Worm (Caenorhabditis elegans): ENCODE data around the gene phat-3.

phat-3 gene

DNA sequence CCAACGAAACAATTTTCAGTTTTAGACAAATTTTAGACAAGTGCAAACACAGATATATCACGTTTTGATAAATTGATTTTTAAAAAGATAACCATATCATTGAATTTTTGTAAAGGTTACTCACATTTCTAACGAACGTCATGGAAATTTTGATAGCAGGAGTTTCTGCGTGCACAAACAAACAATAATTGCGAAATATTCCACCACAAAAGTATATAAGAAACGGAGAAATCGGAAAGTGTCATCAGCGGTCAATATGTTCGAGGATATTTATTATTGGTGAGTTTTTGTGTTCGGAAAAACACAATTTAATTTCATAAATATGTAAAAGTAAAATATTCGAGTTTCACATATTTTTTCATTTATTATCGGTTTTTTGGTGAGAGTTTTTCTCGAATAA lies 9.4 kb upstream of the phat-3 start, which contains the start of gene C49G7.7:
C49G7.7 (plus strand) TSS at position 174 of the 400 bp plus-strand sequence.
- TF ChIP-seq hnd-1 (tag; optimal IDR thresholded peaks at IDR 0.05): no peak

DNA sequence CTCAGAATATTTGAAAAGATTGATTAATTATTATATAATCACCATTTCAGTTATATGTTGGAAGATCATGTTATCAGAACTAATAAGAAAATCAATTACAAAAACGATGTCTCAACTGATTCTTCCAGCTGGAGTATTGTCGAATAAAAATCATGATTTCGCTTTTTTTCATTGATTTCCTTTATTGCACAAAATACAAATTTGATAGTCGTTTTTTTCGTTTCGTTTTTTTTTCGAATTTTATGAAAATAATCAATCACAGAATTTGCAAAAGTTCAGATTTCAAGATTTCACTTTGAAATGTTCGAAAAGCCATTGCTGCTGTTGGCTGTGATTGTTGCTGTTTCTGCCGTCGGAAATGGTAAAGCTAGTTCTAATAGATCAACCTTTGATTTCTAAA lies 7.9 kb upstream of the phat-3 start, which contains the start of gene C49G7.13:
C49G7.13 (plus strand) TSS at position 301 of the 400 bp plus-strand sequence.
- TF ChIP-seq ama-1 (optimal IDR thresholded peaks at IDR 0.05): no peak
- TF ChIP-seq hnd-1 (tag; optimal IDR thresholded peaks at IDR 0.05): no peak
- no peak for TF ChIP-seq scrt-1 (GFP tag; IDR thresholded peaks at IDR 0.05)
- no peak for TF ChIP-seq pes-1 (GFP tag; IDR thresholded peaks at IDR 0.05)
- TF ChIP-seq B0310.2 (tag; optimal IDR thresholded peaks at IDR 0.05): no peak
- TF ChIP-seq tbx-37 (GFP tag; conservative IDR thresholded peaks at IDR 0.05): no peak
- TF ChIP-seq tra-4 (tag; optimal IDR thresholded peaks at IDR 0.05): no peak

DNA sequence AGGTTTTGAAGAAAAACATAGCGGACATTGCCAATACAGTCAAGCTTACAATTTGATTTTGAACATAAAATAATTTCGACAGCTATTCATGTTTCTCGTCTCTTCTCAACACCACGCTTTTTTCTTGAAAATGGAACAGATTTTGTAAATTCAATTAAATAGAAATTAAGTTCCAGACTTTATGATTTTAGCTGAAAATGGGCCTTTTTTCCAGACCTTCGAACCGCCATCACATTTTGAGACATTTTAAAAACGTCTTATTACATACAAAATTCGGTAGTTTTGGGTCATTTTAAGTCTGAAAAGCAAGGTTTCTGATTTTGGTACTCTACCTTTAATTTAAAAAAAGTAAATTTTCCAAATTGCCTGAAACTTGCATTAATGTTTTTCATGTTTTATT lies 5.6 kb upstream of the phat-3 start, which contains the start of gene C49G7.12:
C49G7.12 (plus strand) TSS at position 301 of the 400 bp plus-strand sequence.
- TF ChIP-seq hmbx-1 (tag; optimal IDR thresholded peaks at IDR 0.05) (no peak), ceh-36 (tag; optimal IDR thresholded peaks at IDR 0.05) (no peak), tra-4 (tag; optimal IDR thresholded peaks at IDR 0.05) (no peak), B0310.2 (tag; optimal IDR thresholded peaks at IDR 0.05) (no peak), hnd-1 (tag; optimal IDR thresholded peaks at IDR 0.05) (no peak), F13C5.2 (tag; optimal IDR thresholded peaks at IDR 0.05) (no peak), ceh-13 (GFP tag; optimal IDR thresholded peaks at IDR 0.05) (no peak), tbx-37 (GFP tag; conservative IDR thresholded peaks at IDR 0.05) (no peak), flt-1 (GFP tag; IDR thresholded peaks at IDR 0.05) (no peak), tbx-11 (GFP tag; IDR thresholded peaks at IDR 0.05) (no peak), pes-1 (GFP tag; IDR thresholded peaks at IDR 0.05) (no peak), ets-7 (tag; optimal IDR thresholded peaks at IDR 0.05) (no peak), scrt-1 (GFP tag; IDR thresholded peaks at IDR 0.05) (no peak), ama-1 (optimal IDR thresholded peaks at IDR 0.05) (no peak), sea-1 (GFP tag; conservative IDR thresholded peaks at IDR 0.05) (no peak), hmg-4 (GFP tag; optimal IDR thresholded peaks at IDR 0.05) (no peak), aly-1 (tag; optimal IDR thresholded peaks at IDR 0.05) (no peak)

DNA sequence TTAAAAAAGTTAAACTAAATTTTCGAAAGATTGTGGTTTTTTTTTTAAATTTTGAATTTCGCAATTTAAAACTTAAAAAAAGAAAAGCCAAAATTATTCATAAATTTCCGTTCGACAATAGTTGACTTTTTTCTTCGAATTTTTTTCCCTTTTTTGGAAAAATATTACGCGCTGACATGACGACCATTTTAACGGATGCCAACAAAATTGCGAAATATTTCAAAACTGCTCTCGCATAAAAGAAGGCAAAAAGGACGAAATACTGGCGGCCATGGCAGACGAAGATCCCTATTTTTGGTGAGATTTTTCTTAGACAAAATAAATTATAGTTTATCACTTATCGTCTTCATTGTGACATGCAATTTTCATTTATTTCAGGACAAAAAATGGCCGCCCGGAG lies 5.2 kb upstream of the phat-3 start:
- no peak for TF ChIP-seq aly-1 (tag; optimal IDR thresholded peaks at IDR 0.05)
- TF ChIP-seq hnd-1 (tag; optimal IDR thresholded peaks at IDR 0.05): no peak
- TF ChIP-seq scrt-1 (GFP tag; IDR thresholded peaks at IDR 0.05): no peak
- no peak for TF ChIP-seq sea-1 (GFP tag; conservative IDR thresholded peaks at IDR 0.05)
- no peak for TF ChIP-seq flt-1 (GFP tag; IDR thresholded peaks at IDR 0.05)
- TF ChIP-seq ceh-36 (tag; optimal IDR thresholded peaks at IDR 0.05): no peak
- TF ChIP-seq hmg-4 (GFP tag; optimal IDR thresholded peaks at IDR 0.05): no peak
- no peak for TF ChIP-seq F13C5.2 (tag; optimal IDR thresholded peaks at IDR 0.05)
- TF ChIP-seq tbx-37 (GFP tag; conservative IDR thresholded peaks at IDR 0.05): no peak
- TF ChIP-seq pes-1 (GFP tag; IDR thresholded peaks at IDR 0.05): no peak
- TF ChIP-seq hmbx-1 (tag; optimal IDR thresholded peaks at IDR 0.05): no peak

DNA sequence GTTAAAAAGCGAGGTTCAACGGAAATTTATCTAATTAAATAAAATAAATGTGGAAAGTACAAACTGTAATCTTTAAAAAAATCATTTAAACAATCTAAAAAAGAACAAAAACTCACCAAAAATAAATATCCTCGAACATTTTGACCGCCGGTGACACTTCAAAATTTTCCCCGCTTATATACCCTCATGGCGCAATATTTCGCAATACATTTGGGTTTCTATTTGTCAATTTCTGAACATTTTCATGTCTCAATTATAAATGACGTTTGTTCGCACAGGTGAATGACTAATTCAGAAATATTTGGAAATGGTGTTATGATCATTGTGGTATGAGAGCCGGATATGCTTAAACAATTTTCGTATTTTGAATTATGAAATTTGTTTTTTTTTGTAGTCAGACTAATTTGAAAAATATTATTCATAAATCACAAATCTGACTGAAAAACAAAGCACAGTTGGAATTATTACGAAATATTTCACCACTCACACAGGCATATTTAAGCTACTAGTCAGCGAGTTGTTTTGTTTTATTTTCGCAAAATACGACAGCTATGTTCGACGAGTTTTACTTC lies 1.8 kb upstream of the phat-3 start, which contains the start of the genes C49G7.10 and irg-2:
C49G7.10 (minus strand) TSS at position 169 of the 572 bp plus-strand sequence.
irg-2 (plus strand) TSS at position 329 of the 572 bp plus-strand sequence.
- TF ChIP-seq pes-1 (GFP tag; IDR thresholded peaks at IDR 0.05) (no peak), ama-1 (optimal IDR thresholded peaks at IDR 0.05) (no peak), hnd-1 (tag; optimal IDR thresholded peaks at IDR 0.05) (no peak), aly-1 (tag; optimal IDR thresholded peaks at IDR 0.05) (no peak), ceh-36 (tag; optimal IDR thresholded peaks at IDR 0.05) (no peak), tbx-37 (GFP tag; conservative IDR thresholded peaks at IDR 0.05) (no peak), B0310.2 (tag; optimal IDR thresholded peaks at IDR 0.05) (no peak), flt-1 (GFP tag; IDR thresholded peaks at IDR 0.05) (no peak), scrt-1 (GFP tag; IDR thresholded peaks at IDR 0.05) (no peak), F13C5.2 (tag; optimal IDR thresholded peaks at IDR 0.05) (no peak), tra-4 (tag; optimal IDR thresholded peaks at IDR 0.05) (no peak)

DNA sequence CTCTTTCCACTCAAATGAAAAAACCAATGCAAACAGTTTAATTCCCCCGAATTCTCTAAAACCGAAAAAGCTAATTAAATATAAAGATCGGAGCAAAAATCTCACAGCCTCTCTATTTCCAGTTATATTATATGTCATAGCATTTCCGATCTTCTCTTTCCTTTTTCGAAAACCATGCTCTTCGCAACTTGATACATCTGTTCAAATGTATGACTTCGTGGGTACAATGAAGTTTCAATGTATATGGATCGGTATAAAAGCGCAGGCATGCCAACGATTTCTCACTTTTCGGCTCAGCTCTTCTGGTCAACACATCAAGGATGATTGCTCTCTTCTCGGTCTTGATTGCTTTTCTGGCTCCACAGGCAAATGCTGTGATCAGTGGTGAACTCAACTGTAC lies 2.4 kb downstream of the phat-3 start, which contains the start of gene phat-7:
phat-7 (plus strand) TSS at position 301 of the 400 bp plus-strand sequence.
- no peak for TF ChIP-seq scrt-1 (GFP tag; IDR thresholded peaks at IDR 0.05)
- TF ChIP-seq hnd-1 (tag; optimal IDR thresholded peaks at IDR 0.05): no peak
- TF ChIP-seq aly-1 (tag; optimal IDR thresholded peaks at IDR 0.05): no peak
- TF ChIP-seq flt-1 (GFP tag; IDR thresholded peaks at IDR 0.05): no peak
- TF ChIP-seq ama-1 (optimal IDR thresholded peaks at IDR 0.05): no peak
- no peak for TF ChIP-seq ets-7 (tag; optimal IDR thresholded peaks at IDR 0.05)
- no peak for TF ChIP-seq pes-1 (GFP tag; IDR thresholded peaks at IDR 0.05)
- TF ChIP-seq sea-1 (GFP tag; conservative IDR thresholded peaks at IDR 0.05): no peak
- TF ChIP-seq tbx-37 (GFP tag; conservative IDR thresholded peaks at IDR 0.05): no peak
- TF ChIP-seq tra-4 (tag; optimal IDR thresholded peaks at IDR 0.05): no peak
- TF ChIP-seq ceh-13 (GFP tag; optimal IDR thresholded peaks at IDR 0.05): no peak
- TF ChIP-seq hmbx-1 (tag; optimal IDR thresholded peaks at IDR 0.05): no peak
- no peak for TF ChIP-seq ceh-36 (tag; optimal IDR thresholded peaks at IDR 0.05)
- no peak for TF ChIP-seq B0310.2 (tag; optimal IDR thresholded peaks at IDR 0.05)
- no peak for TF ChIP-seq hmg-4 (GFP tag; optimal IDR thresholded peaks at IDR 0.05)
- TF ChIP-seq F13C5.2 (tag; optimal IDR thresholded peaks at IDR 0.05): no peak
- TF ChIP-seq tbx-11 (GFP tag; IDR thresholded peaks at IDR 0.05): no peak

DNA sequence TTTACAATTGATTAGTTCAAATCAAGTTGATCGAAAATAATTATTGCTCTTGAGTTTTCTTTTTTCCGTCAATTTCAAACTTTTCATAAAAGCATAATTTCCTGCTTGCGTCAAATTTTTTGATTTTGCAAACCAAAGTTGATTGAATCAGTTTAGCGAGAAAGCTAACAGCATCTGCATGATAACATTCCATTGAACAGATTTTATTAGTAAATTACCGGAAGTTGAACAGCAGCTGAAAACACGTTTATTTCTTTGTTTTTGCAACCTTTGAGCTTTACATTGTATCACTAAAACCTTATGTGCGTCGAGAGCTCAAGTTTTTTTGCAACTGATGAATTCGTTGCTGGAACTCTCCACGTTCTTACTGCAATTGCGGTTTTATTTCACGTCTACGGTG lies 3.8 kb downstream of the phat-3 start, which contains the start of gene srh-169:
srh-169 (plus strand) TSS at position 301 of the 400 bp plus-strand sequence.
- TF ChIP-seq flt-1 (GFP tag; IDR thresholded peaks at IDR 0.05) (no peak), tbx-37 (GFP tag; conservative IDR thresholded peaks at IDR 0.05) (no peak), pes-1 (GFP tag; IDR thresholded peaks at IDR 0.05) (no peak), B0310.2 (tag; optimal IDR thresholded peaks at IDR 0.05) (no peak)

DNA sequence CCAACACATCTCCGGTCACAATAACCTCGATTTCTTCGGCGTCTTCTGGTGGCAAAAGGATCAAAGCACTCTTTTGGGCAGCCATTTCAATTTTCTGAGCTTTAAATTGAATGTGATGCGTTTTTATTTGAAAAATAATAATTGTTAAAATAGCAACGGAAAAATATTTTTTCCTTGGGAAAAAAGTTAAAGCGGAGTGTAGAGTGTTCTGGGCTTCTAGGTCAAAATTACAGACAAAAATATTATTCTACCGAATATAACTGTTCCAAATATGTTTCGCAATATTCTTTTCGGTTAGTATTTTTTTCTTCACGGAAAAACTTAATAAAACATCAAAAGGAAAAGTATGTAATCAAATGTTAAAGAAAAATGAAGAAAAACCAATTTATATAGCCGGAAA lies 11.3 kb downstream of the phat-3 start, which contains the start of gene djr-1.2:
djr-1.2 (minus strand) TSS at position 101 of the 400 bp plus-strand sequence.
- TF ChIP-seq aly-1 (tag; optimal IDR thresholded peaks at IDR 0.05) (no peak), sea-1 (GFP tag; conservative IDR thresholded peaks at IDR 0.05) (no peak), scrt-1 (GFP tag; IDR thresholded peaks at IDR 0.05) (no peak), F13C5.2 (tag; optimal IDR thresholded peaks at IDR 0.05) (no peak), ceh-13 (GFP tag; optimal IDR thresholded peaks at IDR 0.05) (no peak), B0310.2 (tag; optimal IDR thresholded peaks at IDR 0.05) (no peak), tbx-37 (GFP tag; conservative IDR thresholded peaks at IDR 0.05) (no peak), tbx-11 (GFP tag; IDR thresholded peaks at IDR 0.05) (no peak), hmg-4 (GFP tag; optimal IDR thresholded peaks at IDR 0.05) (no peak), pes-1 (GFP tag; IDR thresholded peaks at IDR 0.05) (no peak), ets-7 (tag; optimal IDR thresholded peaks at IDR 0.05) (no peak), ama-1 (optimal IDR thresholded peaks at IDR 0.05) (no peak), flt-1 (GFP tag; IDR thresholded peaks at IDR 0.05) (no peak), hnd-1 (tag; optimal IDR thresholded peaks at IDR 0.05) (no peak), tra-4 (tag; optimal IDR thresholded peaks at IDR 0.05) (no peak), hmbx-1 (tag; optimal IDR thresholded peaks at IDR 0.05) (no peak)
